Worm (Caenorhabditis elegans) whole organism, young adult: Measurements from ENCODE around the gene sfxn-1.1.

Source experiments
- dpff-1 ChIP-seq: sonication (generic microtip); optimal IDR thresholded peaks from 2 replicates; lab custom pipeline; 2017; ENCODE audit warnings: mild to moderate bottlenecking, missing genetic modification characterization, missing compliant biosample characterization
- snpc-4 ChIP-seq, 5 experiments: fragments of 150-350 bp in 1 of 5; sonication (generic microtip) in 4 of 5; optimal IDR thresholded peaks; 2 replicates each; lab custom pipeline; 2014 to 2018; ENCODE audit warnings: missing genetic modification characterization in 5 of 5, missing biosample characterization in 3 of 5, antibody characterized with exemption in 2 of 5, mild to moderate bottlenecking in 2 of 5, missing compliant biosample characterization in 2 of 5, missing genotype in 2 of 5, moderate library complexity in 2 of 5, missing genetic modification reagents in 1 of 5

DNA sequence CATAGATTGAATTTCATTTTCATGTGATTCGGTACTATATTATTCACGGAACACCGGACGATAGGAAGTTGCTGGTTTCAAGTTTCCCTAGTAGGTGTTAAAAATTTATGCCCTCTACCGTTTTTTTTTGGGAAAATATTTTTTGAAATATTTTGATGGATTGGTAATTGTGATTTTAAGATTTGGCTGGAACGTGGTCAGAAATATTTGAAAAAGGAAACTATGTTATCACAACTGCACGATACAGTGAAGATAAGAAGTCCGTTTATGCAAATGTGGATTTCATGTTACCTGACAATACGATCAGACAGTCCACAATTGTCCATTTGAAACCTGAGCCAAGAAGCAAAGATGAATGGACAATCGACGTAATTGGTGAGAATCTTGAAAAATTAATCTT lies 4.3 kb upstream of the sfxn-1.1 start, which contains the start of gene AH6.17:
- TF ChIP-seq snpc-4 (GFP tag; optimal IDR thresholded peaks at IDR 0.05; lab: Kevin White, UChicago) (no peak), snpc-4 (tag; optimal IDR thresholded peaks at IDR 0.05; lab: Kevin White, UChicago) (no peak), dpff-1 (tag; lab: Kevin White, UChicago) (no peak)
